Worm (Caenorhabditis elegans): ENCODE results near the gene mksr-2.
A peak's percentile ranks its signal among the peaks of the same experiment; 100 is the strongest.

mksr-2 gene

DNA sequence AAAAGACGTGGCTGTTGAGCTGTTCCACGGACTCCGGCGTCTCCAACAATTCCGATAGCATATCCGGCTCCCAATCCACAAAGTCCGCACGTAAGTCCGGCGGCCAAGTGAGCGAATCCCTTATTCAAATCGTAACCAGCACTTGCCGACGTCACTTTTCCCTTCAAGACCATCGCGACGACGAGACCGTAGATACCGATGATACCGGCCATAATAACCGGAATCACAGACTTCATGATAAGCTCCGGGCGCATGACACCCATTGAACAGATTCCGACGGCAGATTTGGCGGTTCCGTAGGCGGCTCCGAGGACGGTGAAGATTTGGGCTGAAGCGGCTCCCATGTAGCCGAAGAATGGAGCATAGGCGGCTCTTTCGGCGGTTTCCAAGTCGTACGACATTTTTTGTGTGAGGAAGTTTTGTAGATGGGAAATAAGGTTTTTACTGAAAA, 9.2 kb upstream of the mksr-2 start, which contains the start of gene vha-3:
TSS of gene vha-3 (minus strand) at position 401 of the 451 bp plus-strand sequence.
- TF ChIP-seq ztf-29 (GFP tag; IDR thresholded peaks at IDR 0.05) (0 out of 2 replicates have a peak, but pooled peaks have one; percentile 28), tab-1 (GFP tag; IDR thresholded peaks at IDR 0.05) (no peak)

DNA sequence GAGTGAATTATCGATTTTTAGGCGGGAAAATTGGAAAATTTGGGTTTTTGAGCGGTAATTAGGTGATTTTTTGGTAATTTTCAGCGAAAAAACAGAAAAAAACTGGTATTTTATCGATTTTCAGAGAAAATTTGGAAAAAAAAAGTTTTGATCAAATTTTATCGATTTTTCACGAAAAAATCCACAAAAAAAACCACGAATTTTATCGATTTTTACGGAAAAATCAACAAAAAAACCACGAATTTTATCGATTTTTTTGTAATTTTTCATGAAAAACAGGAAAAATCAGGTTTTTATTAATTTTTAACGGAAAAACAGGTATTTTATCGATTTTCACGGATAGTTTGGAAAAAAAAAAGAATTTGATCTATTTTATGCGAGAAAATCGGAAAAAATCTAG, 8.5 kb upstream of the mksr-2 start:
- TF ChIP-seq ztf-29 (GFP tag; IDR thresholded peaks at IDR 0.05) (no peak), ztf-23 (GFP tag; IDR thresholded peaks at IDR 0.05) (no peak), T22C8.4 (GFP tag; IDR thresholded peaks at IDR 0.05) (no peak), tab-1 (GFP tag; IDR thresholded peaks at IDR 0.05) (no peak), cog-1 (tag; optimal IDR thresholded peaks at IDR 0.05) (no peak), med-1 (GFP tag; optimal IDR thresholded peaks at IDR 0.05; ENCODE audit: insufficient read depth) (no peak), flt-1 (GFP tag; IDR thresholded peaks at IDR 0.05) (no peak), klf-2 (GFP tag; conservative IDR thresholded peaks at IDR 0.05) (no peak), ref-1 (GFP tag; conservative IDR thresholded peaks at IDR 0.05) (no peak)

DNA sequence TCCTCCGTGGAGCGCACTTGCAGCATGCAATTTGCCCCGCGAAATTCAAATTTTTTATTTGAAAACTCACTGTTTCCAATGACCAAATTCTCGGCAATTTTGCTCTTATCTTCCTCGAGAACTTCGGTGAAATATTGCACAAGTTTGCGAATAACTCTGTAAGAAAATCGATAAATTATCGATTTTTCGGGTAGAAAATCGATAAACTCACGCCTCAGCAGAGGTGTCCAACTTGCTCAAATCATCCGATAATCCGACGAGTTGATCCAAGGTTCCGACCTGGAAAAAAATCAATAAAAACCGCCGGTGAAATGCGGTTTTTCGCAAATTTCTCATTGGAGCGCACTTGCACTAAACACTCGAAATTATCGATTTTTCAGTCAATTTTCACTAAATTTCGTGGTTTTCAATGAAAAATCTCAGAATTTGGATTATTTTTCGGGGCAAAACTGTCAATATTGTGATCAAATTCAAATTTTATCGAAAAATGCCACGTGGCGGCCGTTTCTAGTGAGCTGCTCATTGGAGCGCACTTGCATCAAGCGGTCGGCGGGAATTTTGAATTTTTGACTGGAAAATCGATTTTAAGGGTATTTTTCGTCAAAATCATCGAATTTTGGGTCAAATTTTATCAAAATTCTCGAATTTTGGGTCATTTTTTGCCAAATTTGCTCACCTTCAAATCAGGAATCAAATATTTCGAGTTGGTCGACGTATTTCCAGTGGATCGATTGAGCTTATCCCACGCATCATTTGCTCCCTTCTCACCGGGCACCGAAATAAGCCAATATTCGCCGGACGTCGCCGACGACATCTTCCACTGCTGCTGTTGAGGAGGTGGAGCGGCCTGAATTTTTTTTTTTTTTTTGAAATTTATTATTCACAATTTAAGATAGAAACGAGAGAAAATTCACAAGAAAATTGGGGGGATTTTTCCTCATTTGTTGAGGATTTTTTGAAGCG, 7.7 kb upstream of the mksr-2 start, which contains the start of gene vha-11:
TSS of gene vha-11 (minus strand) at position 847 of the 963 bp plus-strand sequence.
- TF ChIP-seq T22C8.4 (GFP tag; IDR thresholded peaks at IDR 0.05) (peak; percentile 82), ref-1 (GFP tag; conservative IDR thresholded peaks at IDR 0.05) (no peak), med-1 (GFP tag; optimal IDR thresholded peaks at IDR 0.05; ENCODE audit: insufficient read depth) (no peak)

DNA sequence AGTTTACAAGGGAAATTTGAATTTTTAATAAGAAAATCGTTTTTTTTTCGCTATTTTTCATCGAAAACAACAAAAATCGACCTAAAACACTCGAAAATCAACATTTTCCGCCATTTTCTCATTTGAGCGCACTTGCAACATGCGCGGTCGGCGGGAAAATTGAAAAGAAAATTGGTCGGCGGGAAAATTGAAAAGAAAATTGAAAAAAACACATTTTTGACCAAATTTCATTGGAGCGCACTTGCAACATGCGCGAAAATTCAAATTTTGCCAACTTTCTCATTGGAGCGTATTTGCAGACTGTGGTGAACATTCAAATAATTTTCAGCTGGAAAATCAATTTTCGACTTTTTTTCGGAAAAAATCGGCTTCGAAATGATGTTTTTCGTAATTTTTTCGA, 5.2 kb upstream of the mksr-2 start:
- no peak for TF ChIP-seq ref-1 (GFP tag; conservative IDR thresholded peaks at IDR 0.05)
- TF ChIP-seq ztf-23 (GFP tag; IDR thresholded peaks at IDR 0.05) = no peak
- TF ChIP-seq cog-1 (tag; optimal IDR thresholded peaks at IDR 0.05) = no peak
- no peak for TF ChIP-seq T22C8.4 (GFP tag; IDR thresholded peaks at IDR 0.05)
- no peak for TF ChIP-seq med-1 (GFP tag; optimal IDR thresholded peaks at IDR 0.05; ENCODE audit: insufficient read depth)
- no peak for TF ChIP-seq klf-2 (GFP tag; conservative IDR thresholded peaks at IDR 0.05)
- TF ChIP-seq flt-1 (GFP tag; IDR thresholded peaks at IDR 0.05) = no peak
- no peak for TF ChIP-seq tab-1 (GFP tag; IDR thresholded peaks at IDR 0.05)
- TF ChIP-seq ztf-29 (GFP tag; IDR thresholded peaks at IDR 0.05) = no peak

DNA sequence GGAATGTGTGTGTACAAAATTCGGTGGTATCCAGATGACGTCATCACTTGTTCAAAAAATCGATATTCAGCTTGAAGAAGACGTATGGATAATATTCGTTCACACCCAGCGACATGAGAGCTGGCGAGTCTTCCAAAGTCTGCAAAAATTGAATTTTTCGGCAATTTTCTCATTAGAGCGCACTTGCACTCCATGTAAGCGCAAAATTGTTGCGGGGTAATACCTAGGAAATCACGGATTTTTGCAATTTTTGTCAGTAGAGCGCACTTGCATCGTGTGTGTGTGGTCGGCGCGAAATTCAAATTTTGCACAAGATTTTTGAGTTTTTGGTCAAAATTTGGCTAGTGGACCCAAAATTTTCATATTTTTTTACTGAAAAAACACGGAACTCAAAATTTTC, 1.9 kb upstream of the mksr-2 start:
- TF ChIP-seq ztf-29 (GFP tag; IDR thresholded peaks at IDR 0.05) = no peak
- no peak for TF ChIP-seq cog-1 (tag; optimal IDR thresholded peaks at IDR 0.05)
- no peak for TF ChIP-seq klf-2 (GFP tag; conservative IDR thresholded peaks at IDR 0.05)
- TF ChIP-seq ref-1 (GFP tag; conservative IDR thresholded peaks at IDR 0.05) = no peak
- TF ChIP-seq tab-1 (GFP tag; IDR thresholded peaks at IDR 0.05) = no peak
- TF ChIP-seq ztf-23 (GFP tag; IDR thresholded peaks at IDR 0.05) = no peak
- no peak for TF ChIP-seq T22C8.4 (GFP tag; IDR thresholded peaks at IDR 0.05)
- TF ChIP-seq flt-1 (GFP tag; IDR thresholded peaks at IDR 0.05) = no peak
- no peak for TF ChIP-seq med-1 (GFP tag; optimal IDR thresholded peaks at IDR 0.05; ENCODE audit: insufficient read depth)

DNA sequence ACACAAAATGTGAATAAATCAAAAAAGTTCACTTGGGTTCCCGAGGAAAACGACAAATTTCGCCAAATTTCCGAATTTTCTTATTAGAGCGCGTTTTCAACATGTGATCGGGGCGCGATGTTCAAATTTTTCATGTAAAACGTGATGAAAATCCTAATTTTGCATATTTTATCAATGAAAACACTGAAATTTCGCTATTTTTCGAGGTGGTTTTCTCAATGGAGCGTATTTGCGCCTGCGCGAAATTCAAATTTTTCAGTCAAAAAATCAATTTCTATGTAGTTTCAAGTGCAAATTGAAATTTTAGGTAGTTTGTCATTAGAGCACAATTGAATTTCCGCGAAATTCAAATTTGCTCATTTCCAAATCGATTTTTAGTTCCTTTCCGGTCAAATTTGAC, 1.0 kb upstream of the mksr-2 start:
- TF ChIP-seq med-1 (GFP tag; optimal IDR thresholded peaks at IDR 0.05; ENCODE audit: insufficient read depth) = no peak
- no peak for TF ChIP-seq cog-1 (tag; optimal IDR thresholded peaks at IDR 0.05)
- TF ChIP-seq flt-1 (GFP tag; IDR thresholded peaks at IDR 0.05) = no peak
- no peak for TF ChIP-seq ztf-29 (GFP tag; IDR thresholded peaks at IDR 0.05)
- no peak for TF ChIP-seq ref-1 (GFP tag; conservative IDR thresholded peaks at IDR 0.05)
- TF ChIP-seq T22C8.4 (GFP tag; IDR thresholded peaks at IDR 0.05) = no peak
- no peak for TF ChIP-seq ztf-23 (GFP tag; IDR thresholded peaks at IDR 0.05)
- no peak for TF ChIP-seq klf-2 (GFP tag; conservative IDR thresholded peaks at IDR 0.05)
- no peak for TF ChIP-seq tab-1 (GFP tag; IDR thresholded peaks at IDR 0.05)

DNA sequence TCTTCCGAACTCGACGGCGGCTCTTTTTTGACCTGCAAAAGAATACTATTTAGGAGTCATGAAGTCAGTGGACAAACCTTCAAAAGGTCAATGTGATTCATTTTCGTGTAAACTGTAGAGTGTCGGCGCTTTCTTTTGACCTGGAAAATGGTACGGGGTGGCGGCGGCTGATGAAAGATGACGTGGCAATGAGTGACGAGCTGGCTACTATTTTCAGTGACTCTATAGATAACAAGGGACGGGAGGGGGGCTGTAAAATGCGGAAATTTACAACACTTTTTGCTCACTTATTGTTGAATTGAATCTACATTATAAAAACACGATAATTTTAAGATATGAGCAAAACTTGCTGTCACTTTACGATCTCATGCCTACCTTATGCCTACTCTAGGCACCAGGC, 6.2 kb downstream of the mksr-2 start, which contains the start of gene lin-1:
TSS of gene lin-1 (minus strand) at position 101 of the 400 bp plus-strand sequence.
- TF ChIP-seq ztf-29 (GFP tag; IDR thresholded peaks at IDR 0.05) (no peak), T22C8.4 (GFP tag; IDR thresholded peaks at IDR 0.05) (no peak), ref-1 (GFP tag; conservative IDR thresholded peaks at IDR 0.05) (no peak), med-1 (GFP tag; optimal IDR thresholded peaks at IDR 0.05; ENCODE audit: insufficient read depth) (no peak), ztf-23 (GFP tag; IDR thresholded peaks at IDR 0.05) (no peak), cog-1 (tag; optimal IDR thresholded peaks at IDR 0.05) (no peak), klf-2 (GFP tag; conservative IDR thresholded peaks at IDR 0.05) (no peak), flt-1 (GFP tag; IDR thresholded peaks at IDR 0.05) (no peak), tab-1 (GFP tag; IDR thresholded peaks at IDR 0.05) (no peak)

DNA sequence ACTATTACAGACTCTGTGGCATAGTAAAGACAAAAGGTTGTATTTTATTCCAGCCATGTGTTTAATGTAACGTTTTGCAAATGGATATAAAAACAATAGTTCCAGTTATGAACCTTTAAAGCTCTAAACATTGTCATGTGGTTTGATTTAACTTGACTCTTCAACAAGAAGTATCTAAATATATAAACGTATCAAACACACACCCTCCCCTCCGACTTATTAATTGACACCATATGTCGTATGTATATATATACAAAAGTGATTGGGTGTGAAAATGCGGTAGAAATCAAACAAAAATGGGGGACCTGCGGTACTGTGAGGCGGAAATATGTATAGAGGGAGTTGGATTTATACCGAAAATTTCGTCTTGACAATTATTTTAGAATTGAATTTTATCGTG, 8.0 kb downstream of the mksr-2 start:
- TF ChIP-seq med-1 (GFP tag; optimal IDR thresholded peaks at IDR 0.05; ENCODE audit: insufficient read depth) (no peak), ztf-29 (GFP tag; IDR thresholded peaks at IDR 0.05) (no peak), ztf-23 (GFP tag; IDR thresholded peaks at IDR 0.05) (no peak)

DNA sequence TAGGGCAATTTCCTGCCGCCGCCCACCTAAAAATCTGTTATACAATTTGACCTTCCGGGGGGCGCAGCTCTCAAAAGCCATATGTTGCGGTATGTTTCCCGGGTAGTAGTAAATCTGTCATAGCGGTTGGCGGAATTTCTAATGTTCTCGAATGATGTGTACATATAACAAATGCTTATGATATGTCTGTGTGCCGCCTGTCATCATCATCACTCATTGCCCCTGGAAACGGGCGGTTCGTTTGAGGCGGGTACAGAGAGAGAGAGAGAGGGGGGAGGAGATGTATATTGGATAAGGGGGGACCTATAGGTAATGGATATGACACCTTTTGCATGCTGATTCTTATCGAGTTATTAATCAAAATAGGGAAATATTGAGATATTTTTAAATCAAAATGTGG, 9.7 kb downstream of the mksr-2 start:
- no peak for TF ChIP-seq ztf-23 (GFP tag; IDR thresholded peaks at IDR 0.05)
- no peak for TF ChIP-seq T22C8.4 (GFP tag; IDR thresholded peaks at IDR 0.05)
- no peak for TF ChIP-seq klf-2 (GFP tag; conservative IDR thresholded peaks at IDR 0.05)
- TF ChIP-seq cog-1 (tag; optimal IDR thresholded peaks at IDR 0.05) = no peak
- TF ChIP-seq med-1 (GFP tag; optimal IDR thresholded peaks at IDR 0.05; ENCODE audit: insufficient read depth) = no peak
- no peak for TF ChIP-seq ztf-29 (GFP tag; IDR thresholded peaks at IDR 0.05)
- TF ChIP-seq tab-1 (GFP tag; IDR thresholded peaks at IDR 0.05) = no peak
- no peak for TF ChIP-seq flt-1 (GFP tag; IDR thresholded peaks at IDR 0.05)
- no peak for TF ChIP-seq ref-1 (GFP tag; conservative IDR thresholded peaks at IDR 0.05)

DNA sequence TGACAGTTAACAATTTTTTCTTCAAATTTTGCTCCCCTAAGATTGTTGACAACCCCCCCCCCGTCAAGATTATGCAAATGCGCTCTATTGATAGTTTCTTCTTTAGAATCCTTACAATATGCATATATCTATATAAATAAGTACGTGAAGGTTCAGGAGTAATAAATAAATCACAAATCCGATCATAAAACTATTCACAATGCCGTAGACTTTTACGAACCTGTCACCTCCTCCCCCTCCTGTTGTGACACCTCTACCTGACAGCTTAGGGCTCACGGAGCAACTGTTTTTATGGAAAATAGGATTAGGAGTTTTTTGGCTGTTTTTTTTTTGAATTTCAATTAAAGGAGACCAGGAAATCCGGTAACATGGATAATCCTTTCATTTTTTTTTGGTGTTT, 14.2 kb downstream of the mksr-2 start:
- no peak for TF ChIP-seq med-1 (GFP tag; optimal IDR thresholded peaks at IDR 0.05; ENCODE audit: insufficient read depth)
- TF ChIP-seq T22C8.4 (GFP tag; IDR thresholded peaks at IDR 0.05) = no peak
- no peak for TF ChIP-seq ref-1 (GFP tag; conservative IDR thresholded peaks at IDR 0.05)
- no peak for TF ChIP-seq tab-1 (GFP tag; IDR thresholded peaks at IDR 0.05)
- TF ChIP-seq ztf-23 (GFP tag; IDR thresholded peaks at IDR 0.05) = no peak
- no peak for TF ChIP-seq cog-1 (tag; optimal IDR thresholded peaks at IDR 0.05)
- TF ChIP-seq flt-1 (GFP tag; IDR thresholded peaks at IDR 0.05) = no peak
- no peak for TF ChIP-seq klf-2 (GFP tag; conservative IDR thresholded peaks at IDR 0.05)
- no peak for TF ChIP-seq ztf-29 (GFP tag; IDR thresholded peaks at IDR 0.05)
